Worm (Caenorhabditis elegans) whole organism, L4 larva: ENCODE results near the gene K08D8.1.
A peak's percentile ranks its signal among the peaks of the same experiment; 100 is the strongest.

Source experiments
- F26F4.8 ChIP-seq: fragments of 200-800 bp; sonication (Bioruptor generic); conservative IDR thresholded peaks from 2 replicates; pipeline ENCODE4 v1.3.6; 2022; ENCODE audit warnings: missing genetic modification characterization, missing compliant biosample characterization
- F44E2.7 ChIP-seq: fragments of 200-800 bp; sonication (Bioruptor generic); IDR thresholded peaks from 2 replicates; pipeline ENCODE4 v2.1.2; 2022; ENCODE audit warnings: missing genetic modification characterization, missing compliant biosample characterization
- F49E8.2 ChIP-seq: sonication (generic microtip); optimal IDR thresholded peaks from 2 replicates; lab custom pipeline; 2016; ENCODE audit warnings: missing compliant biosample characterization, mild to moderate bottlenecking, missing genetic modification characterization, borderline replicate concordance
- Y75B8A.6 ChIP-seq: fragments of 200-800 bp; sonication (Bioruptor generic); IDR thresholded peaks from 2 replicates; pipeline ENCODE4 v1.3.6; 2022; ENCODE audit warnings: missing genetic modification reagents, missing genetic modification characterization, missing compliant biosample characterization
- aha-1 ChIP-seq: fragments of 150-350 bp; peaks from one replicate; lab custom pipeline; 2014; ENCODE audit warnings: missing biosample characterization, missing genetic modification characterization
- aly-2 ChIP-seq: sonication (generic microtip); optimal IDR thresholded peaks from 2 replicates; lab custom pipeline; 2018; ENCODE audit warnings: missing biosample characterization, missing genetic modification characterization
- attf-4 ChIP-seq: sonication (generic microtip); optimal IDR thresholded peaks from 3 replicates; lab custom pipeline; 2017; ENCODE audit warnings: missing biosample characterization, missing genetic modification characterization
- daf-12 ChIP-seq: fragments of 150-350 bp; optimal IDR thresholded peaks from 2 replicates; lab custom pipeline; 2014; ENCODE audit warnings: missing biosample characterization, missing genetic modification reagents, missing genetic modification characterization
- daf-16 ChIP-seq, 3 experiments: sonication (generic microtip); optimal IDR thresholded peaks; 2 replicates each; lab custom pipeline; 2016 to 2017; ENCODE audit warnings: missing genetic modification characterization in 3 of 3, missing genetic modification reagents in 3 of 3, mild to moderate bottlenecking in 2 of 3, missing compliant biosample characterization in 2 of 3, missing biosample characterization in 1 of 3, moderate library complexity in 1 of 3
- daf-8 ChIP-seq: fragments of 200-800 bp; sonication (Bioruptor generic); IDR thresholded peaks from 2 replicates; pipeline ENCODE4 v1.3.6; 2022; ENCODE audit warnings: missing genetic modification characterization, missing compliant biosample characterization
- dmd-6 ChIP-seq: fragments of 200-800 bp; sonication (Bioruptor generic); IDR thresholded peaks from 2 replicates; pipeline ENCODE4 v1.3.6; 2022; ENCODE audit warnings: missing genetic modification reagents, missing genetic modification characterization, missing compliant biosample characterization
- dmd-8 ChIP-seq: fragments of 200-800 bp; sonication (Bioruptor generic); IDR thresholded peaks from 2 replicates; pipeline ENCODE4 v1.3.6; 2022; ENCODE audit warnings: missing genetic modification characterization, missing compliant biosample characterization
- dpl-1 ChIP-seq: fragments of 150-350 bp; optimal IDR thresholded peaks from 2 replicates; lab custom pipeline; 2014; ENCODE audit warnings: missing biosample characterization, missing genetic modification reagents, missing genetic modification characterization
- duxl-1 ChIP-seq: sonication (generic microtip); optimal IDR thresholded peaks from 2 replicates; lab custom pipeline; 2016; ENCODE audit warnings: mild to moderate bottlenecking, missing genetic modification characterization, moderate library complexity, missing compliant biosample characterization; ENCODE audit not compliant: poor library complexity
- dve-1 ChIP-seq: sonication (generic microtip); optimal IDR thresholded peaks from 2 replicates; lab custom pipeline; 2017; ENCODE audit warnings: antibody characterized with exemption, mild to moderate bottlenecking, missing genetic modification characterization, missing compliant biosample characterization; ENCODE audit not compliant: insufficient read depth
- fos-1 ChIP-seq: fragments of 150-350 bp; optimal IDR thresholded peaks from 2 replicates; lab custom pipeline; 2014; ENCODE audit warnings: missing biosample characterization, missing genetic modification characterization
- hlh-11 ChIP-seq: fragments of 200-800 bp; sonication (Bioruptor generic); optimal IDR thresholded peaks from 2 replicates; lab custom pipeline; 2018; ENCODE audit warnings: mild to moderate bottlenecking, missing genetic modification characterization, missing compliant biosample characterization
- lin-38 ChIP-seq: fragments of 200-800 bp; sonication (Bioruptor generic); IDR thresholded peaks from 2 replicates; pipeline ENCODE4 v1.3.6; 2022; ENCODE audit warnings: missing genetic modification reagents, missing genetic modification characterization, missing compliant biosample characterization
- lir-3 ChIP-seq: sonication (generic microtip); optimal IDR thresholded peaks from 2 replicates; lab custom pipeline; 2016; ENCODE audit warnings: mild to moderate bottlenecking, missing genetic modification characterization, missing compliant biosample characterization
- lsy-2 ChIP-seq, 2 experiments: fragments of 150-350 bp in 1 of 2; sonication (generic microtip) in 1 of 2; optimal IDR thresholded peaks; 2 replicates each; lab custom pipeline; 2014 to 2017; ENCODE audit warnings: missing biosample characterization in 2 of 2, missing genetic modification characterization in 2 of 2
- mdt-29 ChIP-seq: fragments of 200-800 bp; sonication (Bioruptor generic); IDR thresholded peaks from 2 replicates; pipeline ENCODE4 v1.3.6; 2022; ENCODE audit warnings: missing genetic modification reagents, missing genetic modification characterization, missing compliant biosample characterization
- mes-2 ChIP-seq: sonication (generic microtip); optimal IDR thresholded peaks from 2 replicates; lab custom pipeline; 2016; ENCODE audit warnings: missing genotype, mild to moderate bottlenecking, missing genetic modification characterization, missing compliant biosample characterization; ENCODE audit not compliant: poor library complexity, severe bottlenecking
- mxl-3 ChIP-seq: fragments of 200-800 bp; sonication (Bioruptor generic); optimal IDR thresholded peaks from 2 replicates; lab custom pipeline; 2018; ENCODE audit warnings: mild to moderate bottlenecking, missing genetic modification characterization, missing compliant biosample characterization
- nhr-11 ChIP-seq: fragments of 150-350 bp; optimal IDR thresholded peaks from 2 replicates; lab custom pipeline; 2014; ENCODE audit warnings: missing biosample characterization, missing genetic modification characterization
- nhr-111 ChIP-seq: fragments of 200-800 bp; sonication (Bioruptor generic); optimal IDR thresholded peaks from 2 replicates; lab custom pipeline; 2018; ENCODE audit warnings: mild to moderate bottlenecking, missing genetic modification characterization, missing compliant biosample characterization
- nhr-237 ChIP-seq: sonication (generic microtip); optimal IDR thresholded peaks from 2 replicates; lab custom pipeline; 2017; ENCODE audit warnings: missing biosample characterization, missing genetic modification characterization
- nhr-28 ChIP-seq: fragments of 150-350 bp; optimal IDR thresholded peaks from 2 replicates; lab custom pipeline; 2014; ENCODE audit warnings: missing biosample characterization, missing genetic modification characterization
- nhr-42 ChIP-seq: fragments of 200-800 bp; sonication (Bioruptor generic); IDR thresholded peaks from 2 replicates; pipeline ENCODE4 v1.3.6; 2022; ENCODE audit warnings: missing genetic modification characterization, missing compliant biosample characterization
- nhr-48 ChIP-seq: sonication (generic microtip); optimal IDR thresholded peaks from 2 replicates; lab custom pipeline; 2016; ENCODE audit warnings: mild to moderate bottlenecking, missing genetic modification characterization, missing compliant biosample characterization
- pha-4 ChIP-seq, 2 experiments: fragments of 150-350 bp in 1 of 2; fragments of 200-800 bp in 1 of 2; sonication (Bioruptor generic) in 1 of 2; IDR thresholded peaks in 1 of 2; optimal IDR thresholded peaks in 1 of 2; 2 replicates each; pipeline versions ENCODE4 v1.3.6 to Lab custom; 2014 to 2022; ENCODE audit warnings: missing genetic modification characterization in 2 of 2, missing genetic modification reagents in 2 of 2, missing biosample characterization in 1 of 2, missing compliant biosample characterization in 1 of 2
- spr-3 ChIP-seq: fragments of 200-800 bp; sonication (Bioruptor generic); optimal IDR thresholded peaks from 2 replicates; lab custom pipeline; 2018; ENCODE audit warnings: mild to moderate bottlenecking, missing genetic modification characterization, missing compliant biosample characterization
- vab-7 ChIP-seq: fragments of 200-800 bp; sonication (Bioruptor generic); IDR thresholded peaks from 2 replicates; pipeline ENCODE4 v1.3.6; 2022; ENCODE audit warnings: missing genetic modification reagents, missing genetic modification characterization, missing compliant biosample characterization
- zag-1 ChIP-seq: fragments of 150-350 bp; optimal IDR thresholded peaks from 2 replicates; lab custom pipeline; 2014; ENCODE audit warnings: missing biosample characterization, missing genetic modification characterization
- zfp-3 ChIP-seq: fragments of 200-800 bp; sonication (Bioruptor generic); conservative IDR thresholded peaks from 2 replicates; pipeline ENCODE4 v1.3.6; 2022; ENCODE audit warnings: missing genetic modification reagents, missing genetic modification characterization, missing compliant biosample characterization

Gene K08D8.1

ce11 chrIV:12849030-12849560 lies 43.2 kb upstream of the K08D8.1 start, which contains the start of gene srf-3 (continued):
- TF ChIP-seq daf-16 (GFP tag; optimal IDR thresholded peaks at IDR 0.05; lab: Kevin White, UChicago), result no peak
- TF ChIP-seq daf-16 (tag; optimal IDR thresholded peaks at IDR 0.05; lab: Kevin White, UChicago), result peak; percentile 12
- TF ChIP-seq nhr-28 (tag; lab: Kevin White, UChicago), result no peak
- TF ChIP-seq vab-7 (GFP tag; lab: Robert Waterston, UW), result no peak
- TF ChIP-seq dmd-6, result no peak
- TF ChIP-seq nhr-237 (tag; lab: Kevin White, UChicago), result no peak
- no peak for TF ChIP-seq nhr-111
- peak; percentile 41 for TF ChIP-seq aha-1 (tag; lab: Kevin White, UChicago)
- TF ChIP-seq mes-2 (tag; lab: Kevin White, UChicago), result peak; percentile 4
- TF ChIP-seq lsy-2 (tag; optimal IDR thresholded peaks at IDR 0.05; lab: Kevin White, UChicago), result peak in 1 of 2 experiments; percentile 12
- no peak for TF ChIP-seq zfp-3 (GFP tag; lab: Robert Waterston, UW)
- no peak for TF ChIP-seq nhr-11
- no peak for TF ChIP-seq spr-3
- TF ChIP-seq pha-4 (GFP tag; IDR thresholded peaks at IDR 0.05; lab: Robert Waterston, UW), result no peak
- TF ChIP-seq pha-4 (tag; optimal IDR thresholded peaks at IDR 0.05; lab: Kevin White, UChicago), result no peak
- no peak for TF ChIP-seq zag-1 (tag; lab: Kevin White, UChicago)
- TF ChIP-seq dve-1 (tag; lab: Kevin White, UChicago), result peak; percentile 24
- TF ChIP-seq duxl-1 (tag; lab: Kevin White, UChicago), result no peak
- TF ChIP-seq Y75B8A.6 (GFP tag; lab: Robert Waterston, UW), result no peak
- TF ChIP-seq dpl-1 (GFP tag; lab: Kevin White, UChicago), result no peak
- no peak for TF ChIP-seq mdt-29

ce11 chrIV:12854372-12855114 lies 37.8 kb upstream of the K08D8.1 start:
- TF ChIP-seq lin-38 (GFP tag; lab: Robert Waterston, UW) (peak; percentile 38; the same call in 1 of the 2 replicates), F26F4.8 (GFP tag; lab: Robert Waterston, UW) (no peak), zag-1 (tag; lab: Kevin White, UChicago) (no peak), F44E2.7 (GFP tag; lab: Robert Waterston, UW) (no peak), dpl-1 (GFP tag; lab: Kevin White, UChicago) (peak; percentile 47), attf-4 (tag; lab: Kevin White, UChicago) (no peak), aly-2 (tag; lab: Kevin White, UChicago) (no peak), pha-4 (GFP tag; IDR thresholded peaks at IDR 0.05; lab: Robert Waterston, UW) (peak; percentile 15; the same call in 1 of the 2 replicates), pha-4 (tag; optimal IDR thresholded peaks at IDR 0.05; lab: Kevin White, UChicago) (no peak), lir-3 (tag; lab: Kevin White, UChicago) (no peak), aha-1 (tag; lab: Kevin White, UChicago) (no peak), hlh-11 (tag; lab: Kevin White, UChicago) (peak; percentile 25), nhr-111 (no peak), dmd-8 (no peak), mxl-3 (GFP tag; lab: Kevin White, UChicago) (no peak), dmd-6 (0 out of 2 replicates have a peak, but pooled peaks have one; percentile 19), nhr-42 (GFP tag; lab: Robert Waterston, UW) (no peak), nhr-48 (tag; lab: Kevin White, UChicago) (no peak), daf-8 (GFP tag; lab: Robert Waterston, UW) (no peak), nhr-28 (tag; lab: Kevin White, UChicago) (peak; percentile 3), fos-1 (tag; lab: Kevin White, UChicago) (no peak), mes-2 (tag; lab: Kevin White, UChicago) (peak; percentile 19)

- TF ChIP-seq F44E2.7 (GFP tag; lab: Robert Waterston, UW) (no peak), aha-1 (tag; lab: Kevin White, UChicago) (peak; percentile 41), nhr-11 (no peak), F49E8.2 (tag; lab: Kevin White, UChicago) (no peak), daf-12 (tag; lab: Kevin White, UChicago) (no peak)
These were observed 37.0 kb upstream of the K08D8.1 start, which contains the start of gene nstp-5 for ce11 chrIV:12855248-12855647. Gene nstp-5, plus strand, starts transcription at chrIV:12855548.
